Fruit fly (Drosophila melanogaster) whole organism, embryonic: ENCODE measurements around the gene CG14515.

ENCODE experiments used
- CG10366 ChIP-seq: fragments of 200-800 bp; sonication (Bioruptor generic); IDR thresholded peaks from 2 replicates; pipeline ENCODE4 v1.3.6; 2022; ENCODE audit warnings: missing biosample characterization, missing genetic modification characterization
- CG11085 ChIP-seq: fragments of 200-800 bp; sonication (Bioruptor generic); IDR thresholded peaks from 2 replicates; pipeline ENCODE4 v1.3.6; 2022; ENCODE audit warnings: missing biosample characterization, missing genetic modification characterization
- CG11093 ChIP-seq: fragments of 200-800 bp; sonication (Bioruptor generic); IDR thresholded peaks from 3 replicates; pipeline ENCODE4 v1.3.6; 2022; ENCODE audit warnings: missing biosample characterization, missing genetic modification characterization
- CG13296 ChIP-seq: fragments of 200-800 bp; sonication (Bioruptor generic); optimal IDR thresholded peaks from 3 replicates; lab custom pipeline; 2018; ENCODE audit warnings: missing biosample characterization, mild to moderate bottlenecking, missing genetic modification characterization
- CG14710 ChIP-seq: fragments of 200-800 bp; sonication (Bioruptor generic); optimal IDR thresholded peaks from 3 replicates; lab custom pipeline; 2019; ENCODE audit warnings: missing biosample characterization, mild to moderate bottlenecking, missing genetic modification characterization, moderate library complexity
- CG17328 ChIP-seq: fragments of 200-800 bp; sonication (Bioruptor generic); IDR thresholded peaks from 2 replicates; pipeline ENCODE4 v1.3.6; 2022; ENCODE audit warnings: missing biosample characterization, missing genetic modification characterization
- CG17912 ChIP-seq: fragments of 200-800 bp; sonication (Bioruptor generic); optimal IDR thresholded peaks from 2 replicates; lab custom pipeline; 2018; ENCODE audit warnings: missing biosample characterization, mild to moderate bottlenecking, missing genetic modification characterization
- CG1792 ChIP-seq: fragments of 200-800 bp; sonication (Bioruptor generic); optimal IDR thresholded peaks from 2 replicates; lab custom pipeline; 2016; ENCODE audit warnings: missing biosample characterization, missing genetic modification characterization
- CG2120 ChIP-seq: fragments of 200-800 bp; sonication (Bioruptor generic); optimal IDR thresholded peaks from 3 replicates; lab custom pipeline; 2016; ENCODE audit warnings: missing biosample characterization, missing genetic modification characterization
- CG4617 ChIP-seq: fragments of 200-800 bp; sonication (Bioruptor generic); optimal IDR thresholded peaks from 3 replicates; lab custom pipeline; 2016; ENCODE audit warnings: missing biosample characterization, missing genetic modification characterization, borderline replicate concordance
- CG7271 ChIP-seq: fragments of 200-800 bp; sonication (Bioruptor generic); optimal IDR thresholded peaks from 2 replicates; lab custom pipeline; 2018; ENCODE audit warnings: missing biosample characterization, mild to moderate bottlenecking, missing genetic modification characterization, moderate library complexity
- CG9727 ChIP-seq: fragments of 200-800 bp; sonication (Bioruptor generic); optimal IDR thresholded peaks from 3 replicates; lab custom pipeline; 2017; ENCODE audit warnings: missing biosample characterization, mild to moderate bottlenecking, missing genetic modification characterization
- Dref ChIP-seq: fragments of 200-800 bp; sonication (Bioruptor generic); IDR thresholded peaks from 2 replicates; pipeline ENCODE4 v1.3.6; 2022; ENCODE audit warnings: missing biosample characterization, missing genetic modification characterization
- Ets97D ChIP-seq: fragments of 200-800 bp; sonication (Bioruptor generic); optimal IDR thresholded peaks from 3 replicates; lab custom pipeline; 2016; ENCODE audit warnings: missing biosample characterization, missing genetic modification characterization
- Nf-YA ChIP-seq: fragments of 200-800 bp; sonication (Bioruptor generic); IDR thresholded peaks from 2 replicates; pipeline ENCODE4 v1.3.6; 2022; ENCODE audit warnings: missing biosample characterization, missing genetic modification characterization
- Nf-YB ChIP-seq: fragments of 200-800 bp; sonication (Bioruptor generic); optimal IDR thresholded peaks from 3 replicates; lab custom pipeline; 2019; ENCODE audit warnings: missing biosample characterization, mild to moderate bottlenecking, missing genetic modification characterization, moderate library complexity
- Ravus ChIP-seq: fragments of 200-800 bp; sonication (Bioruptor generic); IDR thresholded peaks from 2 replicates; pipeline ENCODE4 v1.3.6; 2022; ENCODE audit warnings: missing biosample characterization, missing genetic modification characterization
- Sox102F ChIP-seq: fragments of 200-800 bp; sonication (Bioruptor generic); optimal IDR thresholded peaks from 2 replicates; lab custom pipeline; 2018; ENCODE audit warnings: missing biosample characterization, mild to moderate bottlenecking, missing genetic modification characterization, moderate library complexity
- Ssrp ChIP-seq: fragments of 200-800 bp; sonication (Bioruptor generic); optimal IDR thresholded peaks from 2 replicates; lab custom pipeline; 2018; ENCODE audit warnings: missing biosample characterization, mild to moderate bottlenecking, missing genetic modification characterization, moderate library complexity
- ac ChIP-seq: fragments of 200-800 bp; sonication (Bioruptor generic); optimal IDR thresholded peaks from 3 replicates; lab custom pipeline; 2017; ENCODE audit warnings: missing biosample characterization, mild to moderate bottlenecking, missing genetic modification characterization
- ash1 ChIP-seq: fragments of 200-800 bp; sonication (Bioruptor generic); optimal IDR thresholded peaks from 2 replicates; lab custom pipeline; 2018; ENCODE audit warnings: missing biosample characterization, mild to moderate bottlenecking, missing genetic modification characterization
- az2 ChIP-seq: fragments of 200-800 bp; sonication (Bioruptor generic); optimal IDR thresholded peaks from 3 replicates; lab custom pipeline; 2016; ENCODE audit warnings: missing biosample characterization, missing genetic modification characterization
- dati ChIP-seq: fragments of 200-800 bp; sonication (Bioruptor generic); IDR thresholded peaks from 2 replicates; pipeline ENCODE4 v1.3.6; 2022; ENCODE audit warnings: missing biosample characterization, missing genetic modification characterization
- en ChIP-seq: fragments of 200-800 bp; sonication (Bioruptor generic); optimal IDR thresholded peaks from 2 replicates; lab custom pipeline; 2016; ENCODE audit warnings: missing biosample characterization, missing genetic modification characterization
- exex ChIP-seq: fragments of 200-800 bp; sonication (Bioruptor generic); optimal IDR thresholded peaks from 4 replicates; lab custom pipeline; 2018; ENCODE audit warnings: missing biosample characterization, mild to moderate bottlenecking, missing genetic modification characterization, moderate library complexity
- eyg ChIP-seq: fragments of 200-800 bp; sonication (Bioruptor generic); optimal IDR thresholded peaks from 3 replicates; lab custom pipeline; 2016; ENCODE audit warnings: missing biosample characterization, missing genetic modification characterization
- gce ChIP-seq: fragments of 200-800 bp; sonication (Bioruptor generic); IDR thresholded peaks from 3 replicates; pipeline ENCODE4 v1.3.6; 2022; ENCODE audit warnings: missing biosample characterization, missing genetic modification characterization
- hkb ChIP-seq, 2 experiments: fragments of 200-800 bp in 1 of 2; fragments of >200 bp in 1 of 2; sonication (Bioruptor generic) in 1 of 2; IDR thresholded peaks in 1 of 2; optimal IDR thresholded peaks in 1 of 2; 2 replicates each; pipeline versions ENCODE4 v1.3.6 to Lab custom; 2017 to 2022; ENCODE audit warnings: missing biosample characterization in 1 of 2, missing genetic modification characterization in 1 of 2
- insv ChIP-seq, 2 experiments: fragments of 200-800 bp; sonication (Bioruptor generic); optimal IDR thresholded peaks; 3 replicates each; lab custom pipeline; 2016 to 2018; ENCODE audit warnings: missing biosample characterization in 2 of 2, missing genetic modification characterization in 2 of 2
- row ChIP-seq: fragments of 200-800 bp; sonication (Bioruptor generic); IDR thresholded peaks from 3 replicates; pipeline ENCODE4 v1.3.6; 2022; ENCODE audit warnings: missing biosample characterization, missing genetic modification characterization
- sens-2 ChIP-seq: fragments of 200-800 bp; sonication (Bioruptor generic); IDR thresholded peaks from 2 replicates; pipeline ENCODE4 v1.3.6; 2022; ENCODE audit warnings: missing biosample characterization, missing genetic modification characterization
- slbo ChIP-seq: fragments of 200-800 bp; sonication (Bioruptor generic); IDR thresholded peaks from 2 replicates; pipeline ENCODE4 v1.3.6; 2022; ENCODE audit warnings: missing biosample characterization, missing genetic modification characterization
- wdn ChIP-seq: fragments of 200-800 bp; sonication (Bioruptor generic); IDR thresholded peaks from 2 replicates; pipeline ENCODE4 v1.3.6; 2022; ENCODE audit warnings: missing biosample characterization, missing genetic modification characterization

CG14515 gene

dm6 chr3R:29230552-29231102, 33.3 kb downstream of the CG14515 start (continued):
- TF ChIP-seq CG9727 (GFP tag; lab: Kevin White, UChicago) (no peak), CG14710 (tag; lab: Kevin White, UChicago) (no peak), Ets97D (GFP tag; lab: Kevin White, UChicago) (no peak), Ravus (GFP tag; lab: Robert Waterston, UW) (no peak), Dref (GFP tag; lab: Robert Waterston, UW) (0 out of 2 replicates have a peak, but pooled peaks have one; percentile 23), ash1 (no peak), eyg (GFP tag; lab: Kevin White, UChicago) (no peak), dati (GFP tag; lab: Robert Waterston, UW) (no peak), slbo (GFP tag; lab: Robert Waterston, UW) (peak; percentile 45; the same call in 1 of the 2 replicates), CG1792 (GFP tag; lab: Kevin White, UChicago) (no peak), hkb (optimal IDR thresholded peaks at IDR 0.05; lab: Kevin White, UChicago) (no peak), hkb (GFP tag; IDR thresholded peaks at IDR 0.05; lab: Robert Waterston, UW) (no peak), CG11085 (GFP tag; lab: Robert Waterston, UW) (peak; percentile 47; the same call in 1 of the 2 replicates)

- no peak for TF ChIP-seq row (GFP tag; lab: Robert Waterston, UW)
- no peak for TF ChIP-seq gce
- TF ChIP-seq en (GFP tag; lab: Kevin White, UChicago): no peak
- TF ChIP-seq CG13296 (GFP tag; lab: Kevin White, UChicago): no peak
- no peak for TF ChIP-seq CG17328
- no peak for TF ChIP-seq CG17912 (GFP tag; lab: Kevin White, UChicago)
- no peak for TF ChIP-seq Nf-YB
- no peak for TF ChIP-seq wdn
Observed at dm6 chr3R:29238623-29239022, 41.3 kb downstream of the CG14515 start, which contains the start of gene CG11951. TSS of gene CG11951 (minus strand) at chr3R:29238723.

dm6 chr3R:29244727-29245126, 47.4 kb downstream of the CG14515 start, which contains the start of gene CG31445:
TSS of gene CG31445 (minus strand) at chr3R:29244827.
- TF ChIP-seq insv (GFP tag; optimal IDR thresholded peaks at IDR 0.05; lab: Kevin White, UChicago) (no peak), CG7271 (tag; lab: Kevin White, UChicago) (no peak), ac (GFP tag; lab: Kevin White, UChicago) (no peak), exex (tag; lab: Kevin White, UChicago) (no peak), CG2120 (GFP tag; lab: Kevin White, UChicago) (no peak), CG10366 (GFP tag; lab: Robert Waterston, UW) (no peak), Sox102F (GFP tag; lab: Kevin White, UChicago) (no peak), CG11093 (GFP tag; lab: Robert Waterston, UW) (no peak), az2 (GFP tag; lab: Kevin White, UChicago) (no peak), sens-2 (no peak), Nf-YA (GFP tag; lab: Robert Waterston, UW) (no peak), Ssrp (tag; lab: Kevin White, UChicago) (no peak), CG4617 (GFP tag; lab: Kevin White, UChicago) (no peak)
